Worm (Caenorhabditis elegans) whole organism, young adult: ENCODE measurements around the gene F15G9.2.
A peak's percentile ranks its signal among the peaks of the same experiment; 100 is the strongest.

Experiments
- C06A6.2 ChIP-seq: fragments of 200-800 bp; sonication (Bioruptor generic); conservative IDR thresholded peaks from 2 replicates; pipeline ENCODE4 v1.3.6; 2022; ENCODE audit warnings: missing genetic modification characterization, missing compliant biosample characterization
- D2030.7 ChIP-seq: fragments of 200-800 bp; sonication (Bioruptor generic); IDR thresholded peaks from 2 replicates; pipeline ENCODE4 v1.3.6; 2022; ENCODE audit warnings: missing genetic modification reagents, missing genetic modification characterization, missing compliant biosample characterization
- F10E7.11 ChIP-seq: sonication (generic microtip); optimal IDR thresholded peaks from 2 replicates; lab custom pipeline; 2017; ENCODE audit warnings: mild to moderate bottlenecking, missing genetic modification characterization, moderate library complexity, missing compliant biosample characterization
- F49E8.2 ChIP-seq: sonication (generic microtip); optimal IDR thresholded peaks from 3 replicates; lab custom pipeline; 2017; ENCODE audit warnings: missing genetic modification characterization, mild to moderate bottlenecking, missing compliant biosample characterization, antibody characterized with exemption, moderate library complexity; ENCODE audit not compliant: insufficient read depth
- Y53F4B.3 ChIP-seq: fragments of 200-800 bp; sonication (Bioruptor generic); IDR thresholded peaks from 2 replicates; pipeline ENCODE4 v1.3.6; 2022; ENCODE audit warnings: missing genetic modification reagents, missing genetic modification characterization, missing compliant biosample characterization
- Y53G8AR.9 ChIP-seq: fragments of 200-800 bp; sonication (Bioruptor generic); conservative IDR thresholded peaks from 2 replicates; pipeline ENCODE4 v1.3.6; 2022; ENCODE audit warnings: missing genetic modification reagents, missing genetic modification characterization, missing compliant biosample characterization
- Y56A3A.18 ChIP-seq: fragments of 200-800 bp; sonication (Bioruptor generic); IDR thresholded peaks from 2 replicates; pipeline ENCODE4 v1.3.6; 2022; ENCODE audit warnings: missing genetic modification reagents, missing genetic modification characterization, missing compliant biosample characterization
- aptf-3 ChIP-seq: fragments of 200-800 bp; sonication (Bioruptor generic); IDR thresholded peaks from 2 replicates; pipeline ENCODE4 v1.3.6; 2022; ENCODE audit warnings: missing genetic modification characterization, missing compliant biosample characterization
- athp-1 ChIP-seq: sonication (generic microtip); optimal IDR thresholded peaks from 2 replicates; lab custom pipeline; 2017; ENCODE audit warnings: mild to moderate bottlenecking, missing genetic modification characterization, missing compliant biosample characterization
- bed-1 ChIP-seq: fragments of 200-800 bp; sonication (Bioruptor generic); IDR thresholded peaks from 2 replicates; pipeline ENCODE4 v1.3.6; 2022; ENCODE audit warnings: missing genetic modification reagents, missing genetic modification characterization, missing compliant biosample characterization
- cebp-1 ChIP-seq, 2 experiments: fragments of 200-800 bp in 1 of 2; sonication (Bioruptor generic) in 1 of 2; sonication (generic microtip) in 1 of 2; IDR thresholded peaks in 1 of 2; optimal IDR thresholded peaks in 1 of 2; 2 replicates each; pipeline versions ENCODE4 v1.3.6 to Lab custom; 2017 to 2022; ENCODE audit warnings: missing compliant biosample characterization in 2 of 2, missing genetic modification characterization in 2 of 2, mild to moderate bottlenecking in 1 of 2, missing genetic modification reagents in 1 of 2, moderate library complexity in 1 of 2
- cebp-2 ChIP-seq: fragments of 200-800 bp; sonication (Bioruptor generic); IDR thresholded peaks from 2 replicates; pipeline ENCODE4 v1.3.6; 2022; ENCODE audit warnings: missing genetic modification characterization, missing compliant biosample characterization
- ceh-40 ChIP-seq: fragments of 200-800 bp; sonication (Bioruptor generic); IDR thresholded peaks from 2 replicates; pipeline ENCODE4 v1.3.6; 2022; ENCODE audit warnings: missing genetic modification characterization, missing compliant biosample characterization
- ceh-58 ChIP-seq: fragments of 200-800 bp; sonication (Bioruptor generic); IDR thresholded peaks from 2 replicates; pipeline ENCODE4 v1.3.6; 2022; ENCODE audit warnings: missing genetic modification characterization, missing compliant biosample characterization
- ceh-91 ChIP-seq: fragments of 200-800 bp; sonication (Bioruptor generic); IDR thresholded peaks from 2 replicates; pipeline ENCODE4 v1.3.6; 2022; ENCODE audit warnings: missing genetic modification reagents, missing genetic modification characterization, missing compliant biosample characterization
- chd-7 ChIP-seq: sonication (generic microtip); optimal IDR thresholded peaks from 2 replicates; lab custom pipeline; 2016; ENCODE audit warnings: mild to moderate bottlenecking, missing genetic modification characterization, moderate library complexity, missing compliant biosample characterization
- egl-44 ChIP-seq: fragments of 200-800 bp; sonication (Bioruptor generic); IDR thresholded peaks from 2 replicates; pipeline ENCODE4 v1.3.6; 2022; ENCODE audit warnings: missing genetic modification reagents, missing genetic modification characterization, missing compliant biosample characterization
- egrh-3 ChIP-seq: fragments of 200-800 bp; sonication (Bioruptor generic); IDR thresholded peaks from 2 replicates; pipeline ENCODE4 v1.3.6; 2022; ENCODE audit warnings: missing genetic modification reagents, missing genetic modification characterization, missing compliant biosample characterization
- ets-4 ChIP-seq: fragments of 200-800 bp; sonication (Bioruptor generic); optimal IDR thresholded peaks from 2 replicates; lab custom pipeline; 2018; ENCODE audit warnings: mild to moderate bottlenecking, missing genetic modification characterization, missing compliant biosample characterization
- gei-17 ChIP-seq: fragments of 200-800 bp; sonication (Bioruptor generic); optimal IDR thresholded peaks from 2 replicates; lab custom pipeline; 2018; ENCODE audit warnings: mild to moderate bottlenecking, missing genetic modification characterization, missing compliant biosample characterization
- hlh-26 ChIP-seq: fragments of 200-800 bp; sonication (Bioruptor generic); conservative IDR thresholded peaks from 2 replicates; pipeline ENCODE4 v1.3.6; 2022; ENCODE audit warnings: missing genetic modification reagents, missing genetic modification characterization, missing compliant biosample characterization
- hrde-1 ChIP-seq: sonication (generic microtip); optimal IDR thresholded peaks from 2 replicates; lab custom pipeline; 2016; ENCODE audit warnings: missing genetic modification characterization, mild to moderate bottlenecking, missing compliant biosample characterization, moderate library complexity, missing genotype, missing genetic modification reagents, borderline replicate concordance
- lin-35 ChIP-seq, 3 experiments: fragments of 150-350 bp in 2 of 3; sonication (generic microtip) in 1 of 3; optimal IDR thresholded peaks; 2 replicates each; lab custom pipeline; 2014 to 2018; ENCODE audit warnings: missing biosample characterization in 3 of 3, missing genetic modification characterization in 3 of 3, missing genetic modification reagents in 3 of 3
- lin-40 ChIP-seq: sonication (generic microtip); optimal IDR thresholded peaks from 2 replicates; lab custom pipeline; 2016; ENCODE audit warnings: missing genetic modification characterization, mild to moderate bottlenecking, missing compliant biosample characterization, missing genotype, missing genetic modification reagents
- madf-3 ChIP-seq: fragments of 200-800 bp; sonication (Bioruptor generic); IDR thresholded peaks from 2 replicates; pipeline ENCODE4 v1.3.6; 2022; ENCODE audit warnings: missing genetic modification reagents, missing genetic modification characterization, missing compliant biosample characterization
- madf-8 ChIP-seq: fragments of 200-800 bp; sonication (Bioruptor generic); conservative IDR thresholded peaks from 2 replicates; pipeline ENCODE4 v1.3.6; 2022; ENCODE audit warnings: missing genetic modification reagents, missing genetic modification characterization, missing compliant biosample characterization
- nfyb-1 ChIP-seq: fragments of 200-800 bp; sonication (Bioruptor generic); IDR thresholded peaks from 2 replicates; pipeline ENCODE4 v1.3.6; 2022; ENCODE audit warnings: missing genetic modification reagents, missing genetic modification characterization, missing compliant biosample characterization
- nhr-27 ChIP-seq: fragments of 200-800 bp; sonication (Bioruptor generic); optimal IDR thresholded peaks from 2 replicates; lab custom pipeline; 2018; ENCODE audit warnings: mild to moderate bottlenecking, missing genetic modification characterization, moderate library complexity, missing compliant biosample characterization
- nhr-80 ChIP-seq: sonication (generic microtip); optimal IDR thresholded peaks from 2 replicates; lab custom pipeline; 2016; ENCODE audit warnings: missing genetic modification characterization, missing compliant biosample characterization
- snpc-4 ChIP-seq, 5 experiments: fragments of 150-350 bp in 1 of 5; sonication (generic microtip) in 4 of 5; optimal IDR thresholded peaks; 2 replicates each; lab custom pipeline; 2014 to 2018; ENCODE audit warnings: missing genetic modification characterization in 5 of 5, missing biosample characterization in 3 of 5, antibody characterized with exemption in 2 of 5, mild to moderate bottlenecking in 2 of 5, missing compliant biosample characterization in 2 of 5, missing genotype in 2 of 5, moderate library complexity in 2 of 5, missing genetic modification reagents in 1 of 5
- tbx-9 ChIP-seq: sonication (generic microtip); optimal IDR thresholded peaks from 2 replicates; lab custom pipeline; 2016; ENCODE audit warnings: borderline replicate concordance, missing genetic modification characterization, inconsistent platforms, missing compliant biosample characterization
- tlf-1 ChIP-seq: fragments of 200-800 bp; sonication (Bioruptor generic); optimal IDR thresholded peaks from 2 replicates; lab custom pipeline; 2018; ENCODE audit warnings: mild to moderate bottlenecking, missing genetic modification characterization, missing compliant biosample characterization
- unc-62 ChIP-seq: fragments of 150-350 bp; optimal IDR thresholded peaks from 2 replicates; lab custom pipeline; 2014; ENCODE audit warnings: missing biosample characterization, missing genetic modification reagents, missing genetic modification characterization
- ztf-22 ChIP-seq: fragments of 200-800 bp; sonication (Bioruptor generic); optimal IDR thresholded peaks from 2 replicates; lab custom pipeline; 2018; ENCODE audit warnings: mild to moderate bottlenecking, missing genetic modification characterization, moderate library complexity, missing compliant biosample characterization
- ztf-6 ChIP-seq: fragments of 200-800 bp; sonication (Bioruptor generic); IDR thresholded peaks from 2 replicates; pipeline ENCODE4 v1.3.6; 2022; ENCODE audit warnings: missing genetic modification reagents, missing genetic modification characterization, missing compliant biosample characterization

The F15G9.2 gene

ce11 chrX:9705257-9706035 is 8.1 kb downstream of the F15G9.2 start:
- no peak for TF ChIP-seq Y53G8AR.9 (GFP tag; lab: Robert Waterston, UW)
- TF ChIP-seq cebp-1 (GFP tag; IDR thresholded peaks at IDR 0.05; lab: Robert Waterston, UW), result peak; percentile 79
- TF ChIP-seq cebp-1 (tag; optimal IDR thresholded peaks at IDR 0.05; lab: Kevin White, UChicago), result peak; percentile 96
- TF ChIP-seq lin-35 (GFP tag; optimal IDR thresholded peaks at IDR 0.05; lab: Kevin White, UChicago), result peak in 1 of 3 experiments; percentile 68
- no peak for TF ChIP-seq tbx-9
- TF ChIP-seq nhr-80 (tag; lab: Kevin White, UChicago), result no peak

ce11 chrX:9702790-9703189 is 10.7 kb downstream of the F15G9.2 start:
- TF ChIP-seq ceh-58, result no peak
- TF ChIP-seq ztf-6 (GFP tag; lab: Robert Waterston, UW), result no peak
- no peak for TF ChIP-seq ets-4 (GFP tag; lab: Kevin White, UChicago)
- no peak for TF ChIP-seq madf-3
- TF ChIP-seq hlh-26, result no peak
- no peak for TF ChIP-seq lin-40 (tag; lab: Kevin White, UChicago)
- no peak for TF ChIP-seq chd-7 (tag; lab: Kevin White, UChicago)
- no peak for TF ChIP-seq gei-17
- no peak for TF ChIP-seq athp-1 (tag; lab: Kevin White, UChicago)
- TF ChIP-seq ceh-91 (GFP tag; lab: Robert Waterston, UW), result no peak
- TF ChIP-seq C06A6.2 (GFP tag; lab: Robert Waterston, UW), result no peak

DNA sequence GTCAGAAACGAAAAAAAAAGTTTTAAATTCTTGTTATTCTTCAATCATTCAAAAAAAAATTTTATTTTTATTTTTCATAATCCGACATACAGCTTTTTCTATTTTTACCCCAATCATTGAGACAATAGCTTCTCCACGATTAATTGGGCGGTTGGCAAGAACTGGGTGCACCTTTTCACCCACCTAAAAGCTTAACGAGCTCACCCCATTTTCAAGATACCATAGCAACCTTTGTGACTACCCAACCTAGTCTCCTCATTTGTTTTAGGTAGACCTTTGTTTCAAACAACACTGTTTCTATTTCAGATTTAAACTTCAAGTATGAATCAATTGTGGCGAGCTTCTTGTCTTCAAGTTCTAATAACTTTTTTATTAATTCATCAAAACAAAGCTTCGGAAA is 15.2 kb downstream of the F15G9.2 start, which contains the start of gene dyf-7:
Gene dyf-7, plus strand, starts transcription at position 301 of the 400 bp plus-strand sequence.
- no peak for TF ChIP-seq snpc-4 (GFP tag; optimal IDR thresholded peaks at IDR 0.05; lab: Kevin White, UChicago)
- TF ChIP-seq snpc-4 (tag; optimal IDR thresholded peaks at IDR 0.05; lab: Kevin White, UChicago), result no peak
- no peak for TF ChIP-seq F49E8.2 (tag; lab: Kevin White, UChicago)
- TF ChIP-seq Y53F4B.3 (GFP tag; lab: Robert Waterston, UW), result no peak
- TF ChIP-seq, all 124 proteins: peak for 0

ce11 chrX:9697655-9698054 is 15.9 kb downstream of the F15G9.2 start:
- TF ChIP-seq bed-1 (GFP tag; lab: Robert Waterston, UW), result no peak
- no peak for TF ChIP-seq egl-44 (GFP tag; lab: Robert Waterston, UW)
- TF ChIP-seq nfyb-1, result no peak
- TF ChIP-seq madf-8 (GFP tag; lab: Robert Waterston, UW), result no peak
- TF ChIP-seq aptf-3 (GFP tag; lab: Robert Waterston, UW), result no peak
- no peak for TF ChIP-seq hrde-1 (tag; lab: Kevin White, UChicago)
- TF ChIP-seq ceh-40 (GFP tag; lab: Robert Waterston, UW), result no peak
- no peak for TF ChIP-seq cebp-2 (GFP tag; lab: Robert Waterston, UW)

DNA sequence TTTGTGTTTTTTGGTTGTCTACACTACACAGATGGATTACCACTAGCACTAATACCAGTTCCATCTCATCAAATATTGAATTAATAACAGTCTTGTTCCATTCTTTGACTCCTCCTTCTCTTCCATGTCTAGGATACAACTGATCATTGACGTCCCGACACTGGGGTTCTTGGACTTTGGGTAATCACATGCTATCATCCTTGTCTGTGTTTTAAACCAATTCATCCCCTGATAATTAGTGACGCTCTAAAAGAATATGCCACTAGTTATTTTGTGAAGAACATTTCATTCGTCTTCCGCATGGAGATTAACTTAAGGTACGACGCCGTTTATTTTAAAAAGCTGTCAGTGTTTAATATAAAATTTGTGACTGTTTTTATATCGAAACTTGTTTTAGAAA is 23.1 kb downstream of the F15G9.2 start, which contains the start of gene npr-18:
Gene npr-18, plus strand, starts transcription at position 301 of the 400 bp plus-strand sequence.
- TF ChIP-seq Y56A3A.18 (GFP tag; lab: Robert Waterston, UW) (no peak), egl-44 (GFP tag; lab: Robert Waterston, UW) (no peak), unc-62 (GFP tag; lab: Kevin White, UChicago) (no peak), tlf-1 (GFP tag; lab: Kevin White, UChicago) (no peak), egrh-3 (GFP tag; lab: Robert Waterston, UW) (no peak), nhr-27 (tag; lab: Kevin White, UChicago) (no peak), gei-17 (no peak), C06A6.2 (GFP tag; lab: Robert Waterston, UW) (no peak), D2030.7 (no peak), F10E7.11 (no peak), ztf-22 (GFP tag; lab: Kevin White, UChicago) (no peak)
